Worm (Caenorhabditis elegans): ENCODE results near the gene crp-1.
A peak's percentile ranks its signal among the peaks of the same experiment; 100 is the strongest.

The crp-1 gene

DNA sequence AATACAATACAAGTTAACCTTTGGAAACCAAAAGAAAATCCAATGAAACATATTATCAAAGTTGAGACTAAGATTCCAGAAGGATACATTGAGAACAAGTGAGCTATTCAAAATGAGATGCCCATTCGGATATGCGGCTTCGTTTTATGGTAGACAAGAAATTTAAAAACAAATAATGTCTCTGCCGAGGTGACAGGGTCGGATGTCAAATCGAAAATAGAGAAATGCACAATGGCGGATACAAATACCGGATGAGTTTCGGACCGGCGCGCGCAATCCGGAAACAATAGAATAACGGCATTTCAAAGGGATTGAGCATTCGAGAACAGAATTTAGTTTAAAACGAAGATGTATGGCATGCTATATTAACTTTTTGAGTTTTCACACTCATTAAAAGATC is 15.1 kb upstream of the crp-1 start, which contains the start of gene F22E12.3:
Gene F22E12.3 (minus strand): TSS at position 101 of the 400 bp plus-strand sequence.
- TF ChIP-seq pha-4 (tag; optimal IDR thresholded peaks at IDR 0.05) (no peak), ama-1 (optimal IDR thresholded peaks at IDR 0.05) (peak; percentile 10), lin-15B (tag; optimal IDR thresholded peaks at IDR 0.05) (no peak)

DNA sequence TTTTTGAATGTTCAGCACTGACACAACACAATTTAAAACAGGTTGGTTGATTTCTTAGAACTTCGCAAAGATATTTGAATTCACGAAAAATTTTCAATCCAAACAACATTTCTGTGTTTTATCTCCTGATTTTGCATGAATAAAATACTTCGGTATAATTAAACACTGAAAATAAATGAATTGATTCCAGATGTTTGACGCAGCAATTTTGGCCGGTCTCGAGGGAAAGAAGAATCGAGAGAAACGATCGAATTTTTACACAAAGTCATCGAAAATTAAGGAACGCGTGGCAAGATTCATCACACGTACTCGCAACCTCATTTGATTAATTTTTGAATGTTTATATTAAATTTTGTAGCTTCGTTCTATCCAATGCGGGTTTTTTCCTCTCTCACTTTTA is 14.2 kb upstream of the crp-1 start:
- TF ChIP-seq ceh-82 (tag; optimal IDR thresholded peaks at IDR 0.05) = no peak

DNA sequence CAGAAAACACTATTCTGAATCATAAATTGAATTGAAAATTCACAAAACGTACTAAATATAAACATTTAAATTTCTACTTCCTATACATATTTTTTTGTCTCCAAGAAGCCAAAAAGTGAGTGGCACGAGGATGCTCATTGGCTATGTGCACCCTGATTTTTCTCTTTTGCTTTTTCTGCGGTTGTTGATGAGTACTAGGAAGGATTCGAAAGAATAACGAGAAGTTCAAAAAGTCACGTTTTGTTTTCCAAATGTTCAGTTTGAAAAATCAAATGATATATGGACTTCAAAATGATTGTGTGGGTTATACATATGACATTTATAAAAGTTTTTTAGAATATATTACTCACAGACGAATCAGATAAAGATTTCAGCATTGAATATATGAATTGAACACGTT is 13.6 kb upstream of the crp-1 start:
- no peak for TF ChIP-seq daf-12 (tag; optimal IDR thresholded peaks at IDR 0.05)
- TF ChIP-seq ama-1 (optimal IDR thresholded peaks at IDR 0.05) = peak; percentile 1
- no peak for TF ChIP-seq ceh-9 (tag; optimal IDR thresholded peaks at IDR 0.05)
- no peak for TF ChIP-seq skn-1 (tag; optimal IDR thresholded peaks at IDR 0.05)
- TF ChIP-seq ztf-4 (tag; optimal IDR thresholded peaks at IDR 0.05) = no peak
- no peak for TF ChIP-seq egl-27 (tag; optimal IDR thresholded peaks at IDR 0.05)
- no peak for TF ChIP-seq unc-62 (GFP tag; optimal IDR thresholded peaks at IDR 0.05)
- no peak for TF ChIP-seq jun-1 (tag; optimal IDR thresholded peaks at IDR 0.05)
- no peak for TF ChIP-seq pqm-1 (tag; optimal IDR thresholded peaks at IDR 0.05)
- no peak for TF ChIP-seq elt-1 (tag; optimal IDR thresholded peaks at IDR 0.05)
- no peak for TF ChIP-seq sea-2 (GFP tag; optimal IDR thresholded peaks at IDR 0.05)
- peak; percentile 14 for TF ChIP-seq nhr-43 (tag; optimal IDR thresholded peaks at IDR 0.05; ENCODE audit: poor library complexity, severe bottlenecking)
- no peak for TF ChIP-seq nhr-12 (tag; optimal IDR thresholded peaks at IDR 0.05)
- TF ChIP-seq nhr-25 (tag; optimal IDR thresholded peaks at IDR 0.05) = no peak
- TF ChIP-seq ztf-11 (tag; optimal IDR thresholded peaks at IDR 0.05) = no peak
- no peak for TF ChIP-seq elt-2 (tag; optimal IDR thresholded peaks at IDR 0.05)
- TF ChIP-seq unc-39 (tag; optimal IDR thresholded peaks at IDR 0.05) = no peak
- TF ChIP-seq pha-4 (tag; optimal IDR thresholded peaks at IDR 0.05) = no peak
- TF ChIP-seq nhr-11 (tag; optimal IDR thresholded peaks at IDR 0.05) = no peak
- peak; percentile 39 for TF ChIP-seq nfya-1 (tag; optimal IDR thresholded peaks at IDR 0.05; ENCODE audit: insufficient read depth)
- TF ChIP-seq lin-39 (tag; optimal IDR thresholded peaks at IDR 0.05) = peak; percentile 26
- TF ChIP-seq mml-1 (tag; optimal IDR thresholded peaks at IDR 0.05) = no peak

DNA sequence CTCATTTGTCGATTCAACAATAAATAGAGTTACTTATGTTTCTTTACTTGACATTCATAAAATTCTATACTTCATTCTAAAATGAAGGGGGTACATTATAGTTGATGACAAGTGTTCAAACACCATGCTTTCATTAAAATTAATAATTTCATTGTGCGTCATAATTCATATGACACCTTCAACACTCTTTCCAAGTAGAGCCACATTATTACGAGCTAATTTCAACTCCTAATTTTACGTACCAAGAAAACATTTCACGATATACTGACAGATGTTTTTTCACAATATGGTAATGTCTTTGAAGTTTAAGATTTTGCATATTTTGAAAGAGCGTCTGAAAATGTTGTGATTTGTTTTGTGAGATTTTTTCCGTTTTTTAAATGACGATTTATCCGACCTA is 12.9 kb upstream of the crp-1 start:
- TF ChIP-seq unc-39 (tag; optimal IDR thresholded peaks at IDR 0.05) (no peak), lin-39 (tag; optimal IDR thresholded peaks at IDR 0.05) (no peak), nhr-76 (tag; optimal IDR thresholded peaks at IDR 0.05) (no peak), elt-3 (tag; optimal IDR thresholded peaks at IDR 0.05) (no peak), nhr-77 (tag; optimal IDR thresholded peaks at IDR 0.05) (no peak), nfya-1 (tag; optimal IDR thresholded peaks at IDR 0.05; ENCODE audit: insufficient read depth) (no peak), lin-15B (tag; optimal IDR thresholded peaks at IDR 0.05) (no peak), unc-62 (GFP tag; optimal IDR thresholded peaks at IDR 0.05) (no peak), daf-12 (tag; optimal IDR thresholded peaks at IDR 0.05) (no peak), ceh-16 (tag; optimal IDR thresholded peaks at IDR 0.05) (no peak), ama-1 (optimal IDR thresholded peaks at IDR 0.05) (no peak), snpc-4 (tag; optimal IDR thresholded peaks at IDR 0.05) (no peak), ceh-28 (tag; optimal IDR thresholded peaks at IDR 0.05) (no peak), mdl-1 (tag; optimal IDR thresholded peaks at IDR 0.05) (no peak), ztf-4 (tag; optimal IDR thresholded peaks at IDR 0.05) (no peak), nhr-12 (tag; optimal IDR thresholded peaks at IDR 0.05) (no peak), nhr-67 (tag; optimal IDR thresholded peaks at IDR 0.05) (no peak)

DNA sequence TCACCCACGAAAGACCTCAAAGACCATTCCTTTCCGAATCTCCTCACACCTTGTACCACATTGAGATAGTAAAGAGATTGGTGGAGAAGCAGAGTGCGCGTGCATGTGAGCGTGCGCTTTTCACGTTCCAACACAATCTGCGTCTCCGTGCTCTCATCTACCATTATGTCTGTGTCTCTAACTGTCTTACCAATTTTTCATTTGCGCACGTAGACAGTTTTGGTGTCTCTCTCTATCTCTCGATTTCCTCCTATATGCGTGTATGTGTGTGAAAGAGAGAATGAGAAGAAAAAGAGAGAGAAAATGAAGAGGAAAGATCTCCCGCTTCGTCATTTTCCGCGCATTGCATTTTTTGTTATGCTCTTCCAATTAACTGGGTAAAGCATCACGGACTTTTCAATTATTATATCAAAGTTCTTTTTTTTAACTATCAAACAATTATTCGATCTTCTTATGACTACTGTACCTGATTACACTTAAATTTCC is 11.7 kb upstream of the crp-1 start:
- TF ChIP-seq pqm-1 (tag; optimal IDR thresholded peaks at IDR 0.05) (peak; percentile 96), lin-39 (tag; optimal IDR thresholded peaks at IDR 0.05) (peak; percentile 94), mdl-1 (tag; optimal IDR thresholded peaks at IDR 0.05) (peak; percentile 98), nhr-77 (tag; optimal IDR thresholded peaks at IDR 0.05) (no peak), aly-2 (tag; optimal IDR thresholded peaks at IDR 0.05) (no peak), nhr-43 (tag; optimal IDR thresholded peaks at IDR 0.05; ENCODE audit: poor library complexity, severe bottlenecking) (peak; percentile 93), mml-1 (tag; optimal IDR thresholded peaks at IDR 0.05) (peak; percentile 72), ceh-28 (tag; optimal IDR thresholded peaks at IDR 0.05) (peak; percentile 87), nhr-28 (tag; optimal IDR thresholded peaks at IDR 0.05) (no peak), skn-1 (tag; optimal IDR thresholded peaks at IDR 0.05) (peak; percentile 44), ceh-9 (tag; optimal IDR thresholded peaks at IDR 0.05) (no peak), snpc-4 (tag; optimal IDR thresholded peaks at IDR 0.05) (peak; percentile 70), ztf-4 (tag; optimal IDR thresholded peaks at IDR 0.05) (peak; percentile 84), ztf-11 (tag; optimal IDR thresholded peaks at IDR 0.05) (no peak), nhr-25 (tag; optimal IDR thresholded peaks at IDR 0.05) (peak; percentile 99), egl-27 (tag; optimal IDR thresholded peaks at IDR 0.05) (peak; percentile 84), daf-12 (tag; optimal IDR thresholded peaks at IDR 0.05) (peak; percentile 22), nhr-67 (tag; optimal IDR thresholded peaks at IDR 0.05) (no peak), ZK546.5 (tag; optimal IDR thresholded peaks at IDR 0.05) (no peak), nhr-11 (tag; optimal IDR thresholded peaks at IDR 0.05) (peak; percentile 92), tbx-2 (tag; optimal IDR thresholded peaks at IDR 0.05) (peak; percentile 81), fkh-2 (tag; optimal IDR thresholded peaks at IDR 0.05) (no peak), nfya-1 (tag; optimal IDR thresholded peaks at IDR 0.05; ENCODE audit: insufficient read depth) (peak; percentile 95), ceh-16 (tag; optimal IDR thresholded peaks at IDR 0.05) (peak; percentile 28), nhr-12 (tag; optimal IDR thresholded peaks at IDR 0.05) (no peak), elt-3 (tag; optimal IDR thresholded peaks at IDR 0.05) (peak in 2 of 3 experiments; percentile 80 to 91), nhr-237 (tag; optimal IDR thresholded peaks at IDR 0.05) (no peak), ama-1 (optimal IDR thresholded peaks at IDR 0.05) (peak; percentile 82), pha-4 (tag; optimal IDR thresholded peaks at IDR 0.05) (peak; percentile 99), unc-39 (tag; optimal IDR thresholded peaks at IDR 0.05) (no peak), nhr-23 (tag; optimal IDR thresholded peaks at IDR 0.05) (peak; percentile 96), elt-2 (tag; optimal IDR thresholded peaks at IDR 0.05) (peak; percentile 85), R02D3.7 (tag; optimal IDR thresholded peaks at IDR 0.05) (peak; percentile 78), nhr-76 (tag; optimal IDR thresholded peaks at IDR 0.05) (peak; percentile 65)

Data from whole organism, L3 larva.